Fruit fly (Drosophila melanogaster) whole organism, embryonic: Measurements from ENCODE around the gene CG32647.

Experiments
- Ada2b ChIP-seq: fragments of 200-800 bp; sonication (Bioruptor generic); IDR thresholded peaks from 2 replicates; pipeline ENCODE4 v1.3.6; 2022; ENCODE audit warnings: missing biosample characterization, missing genetic modification characterization
- Antp ChIP-seq: fragments of 200-800 bp; sonication (Bioruptor generic); optimal IDR thresholded peaks from 3 replicates; lab custom pipeline; 2016; ENCODE audit warnings: missing biosample characterization, missing genetic modification characterization
- CG10147 ChIP-seq: fragments of 200-800 bp; sonication (Bioruptor generic); optimal IDR thresholded peaks from 2 replicates; lab custom pipeline; 2019; ENCODE audit warnings: missing biosample characterization, mild to moderate bottlenecking, missing genetic modification characterization, moderate library complexity
- CG11085 ChIP-seq: fragments of 200-800 bp; sonication (Bioruptor generic); IDR thresholded peaks from 2 replicates; pipeline ENCODE4 v1.3.6; 2022; ENCODE audit warnings: missing biosample characterization, missing genetic modification characterization
- CG11456 ChIP-seq: fragments of 200-800 bp; sonication (Bioruptor generic); IDR thresholded peaks from 3 replicates; pipeline ENCODE4 v1.3.6; 2022; ENCODE audit warnings: missing biosample characterization, missing genetic modification characterization
- CG12942 ChIP-seq: fragments of 200-800 bp; sonication (Bioruptor generic); optimal IDR thresholded peaks from 3 replicates; lab custom pipeline; 2016; ENCODE audit warnings: missing biosample characterization, missing genetic modification characterization
- CG14050 ChIP-seq: fragments of 200-800 bp; sonication (Bioruptor generic); IDR thresholded peaks from 3 replicates; pipeline ENCODE4 v1.3.6; 2022; ENCODE audit warnings: missing biosample characterization, missing genetic modification characterization
- CG14860 ChIP-seq: fragments of 200-800 bp; sonication (Bioruptor generic); IDR thresholded peaks from 3 replicates; pipeline ENCODE4 v1.3.6; 2022; ENCODE audit warnings: missing biosample characterization, missing genetic modification characterization; ENCODE audit not compliant: partially characterized antibody
- CG1529 ChIP-seq: fragments of 200-800 bp; sonication (Bioruptor generic); optimal IDR thresholded peaks from 3 replicates; lab custom pipeline; 2018; ENCODE audit warnings: missing biosample characterization, missing genetic modification characterization
- CG15696 ChIP-seq: fragments of 200-800 bp; sonication (Bioruptor generic); optimal IDR thresholded peaks from 2 replicates; lab custom pipeline; 2019; ENCODE audit warnings: missing biosample characterization, mild to moderate bottlenecking, missing genetic modification characterization, moderate library complexity
- CG1647 ChIP-seq: fragments of 200-800 bp; sonication (Bioruptor generic); optimal IDR thresholded peaks from 3 replicates; lab custom pipeline; 2016; ENCODE audit warnings: missing biosample characterization, missing genetic modification characterization
- CG16815 ChIP-seq: fragments of 200-800 bp; sonication (Bioruptor generic); optimal IDR thresholded peaks from 3 replicates; lab custom pipeline; 2017; ENCODE audit warnings: missing biosample characterization, mild to moderate bottlenecking, missing genetic modification characterization
- CG17359 ChIP-seq: fragments of 200-800 bp; sonication (Bioruptor generic); optimal IDR thresholded peaks from 3 replicates; lab custom pipeline; 2018; ENCODE audit warnings: missing biosample characterization, mild to moderate bottlenecking, missing genetic modification characterization, moderate library complexity
- CG17385 ChIP-seq: fragments of 200-800 bp; sonication (Bioruptor generic); optimal IDR thresholded peaks from 3 replicates; lab custom pipeline; 2018; ENCODE audit warnings: missing biosample characterization, mild to moderate bottlenecking, missing genetic modification characterization
- CG18476 ChIP-seq: fragments of 200-800 bp; sonication (Bioruptor generic); optimal IDR thresholded peaks from 2 replicates; lab custom pipeline; 2016; ENCODE audit warnings: missing biosample characterization, mild to moderate bottlenecking, missing genetic modification characterization
- CG2120 ChIP-seq: fragments of 200-800 bp; sonication (Bioruptor generic); optimal IDR thresholded peaks from 3 replicates; lab custom pipeline; 2016; ENCODE audit warnings: missing biosample characterization, missing genetic modification characterization
- CG2199 ChIP-seq: fragments of 200-800 bp; sonication (Bioruptor generic); IDR thresholded peaks from 3 replicates; pipeline ENCODE4 v1.3.6; 2022; ENCODE audit warnings: missing biosample characterization, missing genetic modification characterization
- CG3847 ChIP-seq: fragments of 200-800 bp; sonication (Bioruptor generic); IDR thresholded peaks from 2 replicates; pipeline ENCODE4 v1.3.6; 2022; ENCODE audit warnings: missing biosample characterization, missing genetic modification characterization
- CG4282 ChIP-seq: fragments of 200-800 bp; sonication (Bioruptor generic); optimal IDR thresholded peaks from 2 replicates; lab custom pipeline; 2016; ENCODE audit warnings: missing biosample characterization, missing genetic modification characterization
- CG5245 ChIP-seq: fragments of 200-800 bp; sonication (Bioruptor generic); optimal IDR thresholded peaks from 3 replicates; lab custom pipeline; 2016; ENCODE audit warnings: missing biosample characterization, missing genetic modification characterization
- CG6791 ChIP-seq: fragments of 200-800 bp; sonication (Bioruptor generic); IDR thresholded peaks from 3 replicates; pipeline ENCODE4 v1.3.6; 2022; ENCODE audit warnings: missing biosample characterization, missing genetic modification characterization; ENCODE audit not compliant: partially characterized antibody
- CG7839 ChIP-seq: fragments of 200-800 bp; sonication (Bioruptor generic); optimal IDR thresholded peaks from 3 replicates; lab custom pipeline; 2018; ENCODE audit warnings: missing biosample characterization, mild to moderate bottlenecking, missing genetic modification characterization, moderate library complexity
- CG7963 ChIP-seq: fragments of 200-800 bp; sonication (Bioruptor generic); IDR thresholded peaks from 3 replicates; pipeline ENCODE4 v1.3.6; 2022; ENCODE audit warnings: missing biosample characterization, missing genetic modification characterization; ENCODE audit not compliant: partially characterized antibody
- CG8359 ChIP-seq: fragments of 200-800 bp; sonication (Bioruptor generic); optimal IDR thresholded peaks from 2 replicates; lab custom pipeline; 2017; ENCODE audit warnings: missing biosample characterization, mild to moderate bottlenecking, missing genetic modification characterization, borderline replicate concordance
- Dref ChIP-seq: fragments of 200-800 bp; sonication (Bioruptor generic); IDR thresholded peaks from 2 replicates; pipeline ENCODE4 v1.3.6; 2022; ENCODE audit warnings: missing biosample characterization, missing genetic modification characterization
- E2f1 ChIP-seq: fragments of 200-800 bp; sonication (Bioruptor generic); IDR thresholded peaks from 2 replicates; pipeline ENCODE4 v1.3.6; 2022; ENCODE audit warnings: missing biosample characterization, missing genetic modification characterization
- HLH3B ChIP-seq: fragments of 200-800 bp; sonication (Bioruptor generic); IDR thresholded peaks from 2 replicates; pipeline ENCODE4 v1.3.6; 2022; ENCODE audit warnings: missing biosample characterization, missing genetic modification characterization
- Hr51 ChIP-seq, 2 experiments: fragments of 200-800 bp; sonication (Bioruptor generic); optimal IDR thresholded peaks; 2 replicates in 1 of 2; 3 replicates in 1 of 2; lab custom pipeline; 2016 to 2018; ENCODE audit warnings: missing biosample characterization in 2 of 2, missing genetic modification characterization in 2 of 2, mild to moderate bottlenecking in 1 of 2, moderate library complexity in 1 of 2
- Lpt ChIP-seq: fragments of >200 bp; optimal IDR thresholded peaks from 2 replicates; lab custom pipeline; 2018; ENCODE audit warnings: missing biosample characterization, missing genetic modification characterization
- Sox100B ChIP-seq: fragments of 200-800 bp; sonication (Bioruptor generic); optimal IDR thresholded peaks from 3 replicates; lab custom pipeline; 2018; ENCODE audit warnings: missing biosample characterization, mild to moderate bottlenecking, missing genetic modification characterization
- Sox102F ChIP-seq: fragments of 200-800 bp; sonication (Bioruptor generic); optimal IDR thresholded peaks from 2 replicates; lab custom pipeline; 2018; ENCODE audit warnings: missing biosample characterization, mild to moderate bottlenecking, missing genetic modification characterization, moderate library complexity
- Ssrp ChIP-seq: fragments of 200-800 bp; sonication (Bioruptor generic); optimal IDR thresholded peaks from 2 replicates; lab custom pipeline; 2018; ENCODE audit warnings: missing biosample characterization, mild to moderate bottlenecking, missing genetic modification characterization, moderate library complexity
- Trl ChIP-seq, 3 experiments: fragments of >200 bp in 2 of 3; fragments of 200-800 bp in 1 of 3; sonication (Bioruptor generic) in 1 of 3; optimal IDR thresholded peaks; 2 replicates in 1 of 3; 3 replicates in 2 of 3; lab custom pipeline; 2016 to 2017; ENCODE audit warnings: missing biosample characterization in 1 of 3, missing genetic modification characterization in 1 of 3
- Xrp1 ChIP-seq: fragments of 200-800 bp; sonication (Bioruptor generic); IDR thresholded peaks from 2 replicates; pipeline ENCODE4 v1.3.6; 2022; ENCODE audit warnings: missing biosample characterization, missing genetic modification characterization
- al ChIP-seq: fragments of 200-800 bp; sonication (Bioruptor generic); IDR thresholded peaks from 2 replicates; pipeline ENCODE4 v1.3.6; 2022; ENCODE audit warnings: missing biosample characterization, missing genetic modification characterization
- ara ChIP-seq: fragments of 200-800 bp; sonication (Bioruptor generic); IDR thresholded peaks from 2 replicates; pipeline ENCODE4 v1.3.6; 2022; ENCODE audit warnings: missing biosample characterization, missing genetic modification characterization
- crp ChIP-seq, 2 experiments: fragments of 200-800 bp; sonication (Bioruptor generic); optimal IDR thresholded peaks; 2 replicates in 1 of 2; 3 replicates in 1 of 2; lab custom pipeline; 2017; ENCODE audit warnings: missing biosample characterization in 2 of 2, missing genetic modification characterization in 2 of 2, mild to moderate bottlenecking in 1 of 2, moderate library complexity in 1 of 2
- da ChIP-seq: fragments of 200-800 bp; sonication (Bioruptor generic); optimal IDR thresholded peaks from 2 replicates; lab custom pipeline; 2016; ENCODE audit warnings: missing biosample characterization, missing genetic modification characterization
- dan ChIP-seq: fragments of 200-800 bp; sonication (Bioruptor generic); IDR thresholded peaks from 2 replicates; pipeline ENCODE4 v1.3.6; 2022; ENCODE audit warnings: missing biosample characterization, missing genetic modification characterization
- fu2 ChIP-seq: fragments of 200-800 bp; sonication (Bioruptor generic); optimal IDR thresholded peaks from 2 replicates; lab custom pipeline; 2016; ENCODE audit warnings: missing biosample characterization, missing genetic modification characterization
- gcm2 ChIP-seq: fragments of 200-800 bp; sonication (Bioruptor generic); optimal IDR thresholded peaks from 2 replicates; lab custom pipeline; 2016; ENCODE audit warnings: missing biosample characterization, missing genetic modification characterization
- grau ChIP-seq: fragments of 200-800 bp; optimal IDR thresholded peaks from 3 replicates; lab custom pipeline; 2019; ENCODE audit warnings: missing biosample characterization, mild to moderate bottlenecking, missing genetic modification characterization, moderate library complexity
- ind ChIP-seq: fragments of 200-800 bp; sonication (Bioruptor generic); optimal IDR thresholded peaks from 3 replicates; lab custom pipeline; 2016; ENCODE audit warnings: missing biosample characterization, missing genetic modification characterization
- klu ChIP-seq: fragments of 200-800 bp; sonication (Bioruptor generic); IDR thresholded peaks from 2 replicates; pipeline ENCODE4 v1.3.6; 2022; ENCODE audit warnings: missing biosample characterization, missing genetic modification characterization
- nerfin-2 ChIP-seq: fragments of 200-800 bp; sonication (Bioruptor generic); IDR thresholded peaks from 2 replicates; pipeline ENCODE4 v1.3.6; 2022; ENCODE audit warnings: missing biosample characterization, missing genetic modification characterization; ENCODE audit not compliant: partially characterized antibody
- nom ChIP-seq: fragments of 200-800 bp; sonication (Bioruptor generic); optimal IDR thresholded peaks from 2 replicates; lab custom pipeline; 2017; ENCODE audit warnings: missing biosample characterization, missing genetic modification characterization, mild to moderate bottlenecking, moderate library complexity, missing genetic modification reagents
- prd ChIP-seq, 3 experiments: fragments of >200 bp in 2 of 3; fragments of 200-800 bp in 1 of 3; sonication (Bioruptor generic) in 1 of 3; optimal IDR thresholded peaks in 2 of 3; IDR thresholded peaks in 1 of 3; 2 replicates in 2 of 3; 3 replicates in 1 of 3; pipeline versions ENCODE4 v1.3.6 to Lab custom; 2017 to 2022; ENCODE audit warnings: missing biosample characterization in 1 of 3, missing genetic modification characterization in 1 of 3
- toy ChIP-seq: fragments of 200-800 bp; sonication (Bioruptor generic); IDR thresholded peaks from 2 replicates; pipeline ENCODE4 v1.3.6; 2022; ENCODE audit warnings: missing biosample characterization, missing genetic modification characterization

CG32647 gene

dm6 chrX:12750928-12751631 is 33.7 kb downstream of the CG32647 start (continued):
- TF ChIP-seq CG16815 (GFP tag; lab: Kevin White, UChicago) (peak; percentile 99), Antp (GFP tag; lab: Kevin White, UChicago) (peak; percentile 99), CG18476 (peak; percentile 99), CG11085 (GFP tag; lab: Robert Waterston, UW) (peak; percentile 99), dan (GFP tag; lab: Robert Waterston, UW) (peak; percentile 85), nerfin-2 (GFP tag; lab: Robert Waterston, UW) (0 out of 2 replicates have a peak, but pooled peaks have one; percentile 42), CG7839 (tag; lab: Kevin White, UChicago) (peak; percentile 100), toy (GFP tag; lab: Robert Waterston, UW) (peak; percentile 100), Sox100B (GFP tag; lab: Kevin White, UChicago) (peak; percentile 100), CG6791 (GFP tag; lab: Robert Waterston, UW) (0 out of 3 replicates have a peak, but pooled peaks have one; percentile 50), CG12942 (peak; percentile 99), CG2120 (GFP tag; lab: Kevin White, UChicago) (peak; percentile 100), CG17359 (tag; lab: Kevin White, UChicago) (peak; percentile 100), Ssrp (tag; lab: Kevin White, UChicago) (peak; percentile 100), CG10147 (GFP tag; lab: Kevin White, UChicago) (peak; percentile 100), klu (GFP tag; lab: Robert Waterston, UW) (peak; percentile 100), CG17385 (GFP tag; lab: Kevin White, UChicago) (peak; percentile 100), CG14050 (GFP tag; lab: Robert Waterston, UW) (peak; percentile 100), CG2199 (GFP tag; lab: Robert Waterston, UW) (peak; percentile 98), Ada2b (GFP tag; lab: Robert Waterston, UW) (peak; percentile 100), HLH3B (GFP tag; lab: Robert Waterston, UW) (peak; percentile 99), prd (optimal IDR thresholded peaks at IDR 0.05; lab: Kevin White, UChicago) (no peak), prd (GFP tag; IDR thresholded peaks at IDR 0.05; lab: Robert Waterston, UW) (peak; percentile 99), Trl (optimal IDR thresholded peaks at IDR 0.05; lab: Kevin White, UChicago) (no peak), Trl (GFP tag; optimal IDR thresholded peaks at IDR 0.05; lab: Kevin White, UChicago) (peak; percentile 100), CG5245 (GFP tag; lab: Kevin White, UChicago) (peak; percentile 99), CG8359 (peak; percentile 94), CG1529 (peak; percentile 100), al (GFP tag; lab: Robert Waterston, UW) (peak; percentile 100), Xrp1 (GFP tag; lab: Robert Waterston, UW) (peak; percentile 98), Lpt (no peak), Sox102F (GFP tag; lab: Kevin White, UChicago) (peak; percentile 100), gcm2 (GFP tag; lab: Kevin White, UChicago) (peak; percentile 100), CG11456 (GFP tag; lab: Robert Waterston, UW) (peak; percentile 99), nom (peak; percentile 99), da (GFP tag; lab: Kevin White, UChicago) (peak; percentile 100), ara (GFP tag; lab: Robert Waterston, UW) (peak; percentile 96), fu2 (GFP tag; lab: Kevin White, UChicago) (peak; percentile 100), CG15696 (tag; lab: Kevin White, UChicago) (peak; percentile 99), Hr51 (GFP tag; optimal IDR thresholded peaks at IDR 0.05; lab: Kevin White, UChicago) (peak; percentile 99 to 100), CG14860 (GFP tag; lab: Robert Waterston, UW) (peak; percentile 79), Dref (GFP tag; lab: Robert Waterston, UW) (peak; percentile 54), ind (peak; percentile 100), CG1647 (peak; percentile 100), E2f1 (GFP tag; lab: Robert Waterston, UW) (peak; percentile 100), crp (GFP tag; optimal IDR thresholded peaks at IDR 0.05; lab: Kevin White, UChicago) (peak; percentile 41 to 81), CG7963 (peak; percentile 62; the same call in 2 of the 3 replicates), CG4282 (GFP tag; lab: Kevin White, UChicago) (peak; percentile 98), CG3847 (peak; percentile 100), grau (tag; lab: Kevin White, UChicago) (peak; percentile 100)
